Fruit fly (Drosophila melanogaster): ENCODE data around the gene skl.

skl gene

DNA sequence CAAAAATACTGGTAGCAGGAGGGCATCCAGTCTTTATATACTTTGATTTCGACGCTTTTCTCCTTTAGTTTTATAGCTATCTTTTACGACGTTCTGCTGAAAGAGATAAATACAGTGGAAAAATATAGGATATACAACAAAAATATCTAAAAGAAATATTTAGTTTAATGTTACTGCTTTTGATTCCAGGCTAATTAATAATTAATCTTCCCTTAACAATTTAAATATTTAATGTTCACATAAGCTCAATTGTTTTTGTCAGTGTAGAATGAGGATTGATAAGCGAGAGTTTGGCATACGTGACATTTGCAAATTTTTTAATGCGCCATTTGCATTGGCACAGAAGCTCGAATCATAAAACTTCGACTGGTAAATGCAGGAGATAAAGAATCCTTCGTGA, 35.4 kb downstream of the skl start:
- TF ChIP-seq insv (optimal IDR thresholded peaks at IDR 0.05), result no peak
- no peak for TF ChIP-seq h (optimal IDR thresholded peaks at IDR 0.05)
- no peak for TF ChIP-seq psq (optimal IDR thresholded peaks at IDR 0.05)
- TF ChIP-seq Myc (optimal IDR thresholded peaks at IDR 0.05), result no peak
- TF ChIP-seq ttk (optimal IDR thresholded peaks at IDR 0.05), result no peak
- TF ChIP-seq Sin3A (optimal IDR thresholded peaks at IDR 0.05), result no peak

DNA sequence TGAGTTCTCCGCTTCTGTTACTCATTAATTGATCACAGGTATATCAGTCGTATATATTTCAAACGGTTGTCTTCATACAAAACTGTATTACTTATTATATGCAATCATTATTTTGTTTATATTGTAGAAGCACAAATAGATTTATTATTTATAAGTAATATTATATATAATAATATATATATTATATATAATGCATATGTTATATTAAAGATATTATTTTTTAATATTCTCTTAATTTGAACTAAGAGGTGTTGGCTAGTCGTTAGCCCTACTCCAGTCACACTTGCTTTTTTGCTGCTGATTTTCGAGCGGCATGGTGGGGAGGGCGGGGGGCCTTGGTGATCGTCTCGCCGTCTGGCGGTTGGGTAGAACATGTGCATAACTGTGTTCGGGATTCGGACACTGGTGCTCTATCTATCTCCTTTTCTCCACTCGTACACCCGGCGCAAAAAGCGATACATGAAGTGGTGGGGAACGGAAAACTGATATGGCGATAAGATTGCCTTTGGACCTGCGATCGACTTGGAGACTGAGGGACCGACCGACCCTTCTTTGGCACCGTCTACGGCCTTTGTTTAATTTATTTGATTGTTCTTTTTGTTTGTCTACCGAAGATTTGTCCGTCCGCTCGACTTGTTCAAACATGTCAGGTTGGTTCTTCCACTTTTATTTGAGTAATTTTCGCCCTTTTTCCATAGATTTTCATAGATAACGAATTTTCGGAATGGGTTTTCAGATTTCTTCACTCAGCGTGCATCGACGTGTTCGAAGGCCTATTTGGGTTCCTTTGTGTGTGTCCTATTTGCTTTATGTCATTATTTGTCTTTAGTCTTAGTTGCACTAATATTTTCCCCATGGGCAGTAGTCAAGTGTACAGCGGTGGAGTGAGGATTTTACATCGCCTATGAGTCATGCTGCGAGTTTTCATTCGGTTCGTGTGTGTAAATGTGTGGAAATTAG, 36.8 kb downstream of the skl start:
- TF ChIP-seq Sin3A (optimal IDR thresholded peaks at IDR 0.05), result no peak
- no peak for TF ChIP-seq Myc (optimal IDR thresholded peaks at IDR 0.05)
- TF ChIP-seq psq (optimal IDR thresholded peaks at IDR 0.05), result no peak
- no peak for TF ChIP-seq insv (optimal IDR thresholded peaks at IDR 0.05)
- TF ChIP-seq h (optimal IDR thresholded peaks at IDR 0.05), result no peak
- TF ChIP-seq ttk (optimal IDR thresholded peaks at IDR 0.05), result no peak

DNA sequence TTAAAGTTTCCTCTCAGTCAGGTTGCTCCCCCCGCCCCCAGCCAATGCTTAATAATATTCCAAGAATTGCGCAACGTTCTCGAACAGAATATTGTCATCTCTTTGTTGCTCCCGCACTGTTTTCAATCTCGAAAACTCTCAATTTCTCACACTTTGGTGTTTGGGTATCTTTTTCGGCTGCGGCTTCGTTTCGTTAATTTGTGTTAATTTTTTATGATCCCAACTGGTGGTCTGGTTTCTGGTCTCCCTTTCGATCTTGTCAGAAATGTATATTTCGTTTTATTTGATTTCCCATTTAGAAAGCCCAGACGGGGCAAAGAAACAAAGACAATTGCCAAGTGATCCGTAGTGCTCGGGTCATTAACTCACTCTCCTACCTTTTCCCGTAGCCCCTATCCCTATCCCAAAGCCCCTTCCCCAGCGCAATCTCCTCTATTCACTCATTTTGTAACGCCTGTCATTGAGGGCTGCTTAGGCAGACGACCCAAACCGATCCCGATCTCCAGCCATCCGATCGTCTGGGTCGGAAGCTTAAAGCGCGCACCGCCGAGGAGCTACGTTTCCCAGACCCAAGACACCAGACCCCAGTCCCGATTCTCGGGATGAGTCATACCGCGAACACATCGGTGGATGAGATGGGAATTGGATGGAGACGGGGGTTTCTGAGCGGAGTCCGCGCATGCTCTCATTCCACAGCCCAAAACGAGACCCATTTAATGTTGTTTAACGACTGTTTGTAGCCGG, 37.7 kb downstream of the skl start:
- TF ChIP-seq ttk (optimal IDR thresholded peaks at IDR 0.05), result no peak
- TF ChIP-seq insv (optimal IDR thresholded peaks at IDR 0.05), result no peak
- no peak for TF ChIP-seq h (optimal IDR thresholded peaks at IDR 0.05)
- no peak for TF ChIP-seq Myc (optimal IDR thresholded peaks at IDR 0.05)
- no peak for TF ChIP-seq psq (optimal IDR thresholded peaks at IDR 0.05)
- no peak for TF ChIP-seq Sin3A (optimal IDR thresholded peaks at IDR 0.05)

- TF ChIP-seq Myc (optimal IDR thresholded peaks at IDR 0.05), result no peak
- no peak for TF ChIP-seq psq (optimal IDR thresholded peaks at IDR 0.05)
- TF ChIP-seq h (optimal IDR thresholded peaks at IDR 0.05), result no peak
- no peak for TF ChIP-seq ttk (optimal IDR thresholded peaks at IDR 0.05)
- TF ChIP-seq insv (optimal IDR thresholded peaks at IDR 0.05), result no peak
- no peak for TF ChIP-seq Sin3A (optimal IDR thresholded peaks at IDR 0.05)
Measured at dm6 chr3L:18400010-18400470, 39.7 kb downstream of the skl start.

DNA sequence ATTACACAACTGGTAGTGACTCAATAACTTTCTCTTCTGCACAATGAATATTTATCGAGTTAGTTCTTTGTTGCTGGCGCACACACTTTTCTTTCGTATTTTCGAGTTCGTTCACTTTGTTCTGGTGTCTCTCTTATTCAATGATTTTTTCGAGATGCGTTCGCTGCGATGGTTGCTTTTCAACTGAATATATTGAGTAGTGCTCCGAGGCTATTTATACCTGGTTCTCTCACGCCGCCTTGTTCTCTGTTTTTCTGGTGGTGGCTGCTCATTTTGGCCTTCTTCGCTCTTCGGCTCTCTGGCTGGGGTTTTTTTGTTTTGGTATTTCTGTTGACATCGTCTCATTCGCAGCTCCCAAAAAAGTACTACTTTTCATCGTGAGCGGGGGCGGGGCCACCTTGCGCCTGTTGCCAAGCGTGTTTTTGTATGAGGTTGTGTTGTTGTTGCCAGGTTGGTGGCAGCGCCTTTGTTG, 41.4 kb downstream of the skl start, which contains the start of gene rpr:
rpr (minus strand) TSS at position 172 of the 472 bp plus-strand sequence.
- TF ChIP-seq ttk (optimal IDR thresholded peaks at IDR 0.05) (no peak), h (optimal IDR thresholded peaks at IDR 0.05) (no peak), insv (optimal IDR thresholded peaks at IDR 0.05) (no peak), psq (optimal IDR thresholded peaks at IDR 0.05) (no peak), Sin3A (optimal IDR thresholded peaks at IDR 0.05) (no peak), Myc (optimal IDR thresholded peaks at IDR 0.05) (no peak)
